Fruit fly (Drosophila melanogaster) whole organism, prepupa: ENCODE results near the gene CG14286.

Experiments
- CG11294 ChIP-seq: fragments of 200-800 bp; sonication (Bioruptor generic); IDR thresholded peaks from 2 replicates; pipeline ENCODE4 v1.3.6; 2022; ENCODE audit warnings: missing biosample characterization, missing genetic modification characterization
- CG15336 ChIP-seq: fragments of 200-800 bp; sonication (Bioruptor generic); IDR thresholded peaks from 2 replicates; pipeline ENCODE4 v1.3.6; 2022; ENCODE audit warnings: missing biosample characterization, missing genetic modification characterization
- CG1621 ChIP-seq: fragments of 200-800 bp; sonication (Bioruptor generic); optimal IDR thresholded peaks from 3 replicates; lab custom pipeline; 2018; ENCODE audit warnings: missing biosample characterization, mild to moderate bottlenecking, missing genetic modification characterization
- CG6792 ChIP-seq: fragments of 200-800 bp; sonication (Bioruptor generic); optimal IDR thresholded peaks from 3 replicates; lab custom pipeline; 2016; ENCODE audit warnings: missing biosample characterization, missing genetic modification characterization
- CG6854 ChIP-seq: fragments of 200-800 bp; sonication (Bioruptor generic); optimal IDR thresholded peaks from 2 replicates; lab custom pipeline; 2017; ENCODE audit warnings: missing biosample characterization, mild to moderate bottlenecking, missing genetic modification characterization
- CG8119 ChIP-seq: fragments of 200-800 bp; sonication (Bioruptor generic); IDR thresholded peaks from 3 replicates; pipeline ENCODE4 v1.3.6; 2022; ENCODE audit warnings: missing biosample characterization, missing genetic modification characterization
- Hr39 ChIP-seq: fragments of 200-800 bp; sonication (Bioruptor generic); optimal IDR thresholded peaks from 2 replicates; lab custom pipeline; 2016; ENCODE audit warnings: missing biosample characterization, missing genetic modification characterization
- OdsH ChIP-seq: fragments of 200-800 bp; sonication (Bioruptor generic); optimal IDR thresholded peaks from 3 replicates; lab custom pipeline; 2016; ENCODE audit warnings: missing biosample characterization, missing genetic modification characterization
- Smox ChIP-seq: fragments of 200-800 bp; sonication (Bioruptor generic); optimal IDR thresholded peaks from 3 replicates; lab custom pipeline; 2016; ENCODE audit warnings: missing biosample characterization, missing genetic modification characterization
- Sox102F ChIP-seq: fragments of 200-800 bp; sonication (Bioruptor generic); optimal IDR thresholded peaks from 2 replicates; lab custom pipeline; 2016; ENCODE audit warnings: missing biosample characterization, mild to moderate bottlenecking, missing genetic modification characterization
- cyc ChIP-seq: fragments of 200-800 bp; sonication (Bioruptor generic); optimal IDR thresholded peaks from 3 replicates; lab custom pipeline; 2016; ENCODE audit warnings: missing biosample characterization, missing genetic modification characterization
- dsx ChIP-seq: fragments of 200-800 bp; optimal IDR thresholded peaks from 3 replicates; lab custom pipeline; 2019; ENCODE audit warnings: missing biosample characterization, mild to moderate bottlenecking, missing genetic modification characterization, moderate library complexity; ENCODE audit not compliant: poor library complexity, severe bottlenecking
- fd85E ChIP-seq: fragments of 200-800 bp; sonication (Bioruptor generic); optimal IDR thresholded peaks from 3 replicates; lab custom pipeline; 2016; ENCODE audit warnings: missing biosample characterization, missing genetic modification characterization
- lz ChIP-seq: fragments of 200-800 bp; sonication (Bioruptor generic); optimal IDR thresholded peaks from 3 replicates; lab custom pipeline; 2016; ENCODE audit warnings: missing biosample characterization, missing genetic modification characterization

- no peak for TF ChIP-seq Sox102F (GFP tag; lab: Kevin White, UChicago)
- TF ChIP-seq CG6792 (GFP tag; lab: Kevin White, UChicago): no peak
- no peak for TF ChIP-seq cyc (GFP tag; lab: Kevin White, UChicago)
- no peak for TF ChIP-seq CG8119 (GFP tag; lab: Robert Waterston, UW)
- TF ChIP-seq CG6854 (GFP tag; lab: Kevin White, UChicago): no peak
- TF ChIP-seq CG11294 (GFP tag; lab: Robert Waterston, UW): no peak
- no peak for TF ChIP-seq CG15336
- TF ChIP-seq Smox: no peak
- no peak for TF ChIP-seq fd85E (GFP tag; lab: Kevin White, UChicago)
- TF ChIP-seq dsx (GFP tag; lab: Kevin White, UChicago): no peak
- TF ChIP-seq CG1621 (tag; lab: Kevin White, UChicago): no peak
- no peak for TF ChIP-seq Hr39 (GFP tag; lab: Kevin White, UChicago)
- no peak for TF ChIP-seq lz (GFP tag; lab: Kevin White, UChicago)
- TF ChIP-seq OdsH (GFP tag; lab: Kevin White, UChicago): no peak
Observed at dm6 chr3R:19067876-19068406, 44.0 kb downstream of the CG14286 start.
